Fruit fly (Drosophila melanogaster): ENCODE measurements around the gene ssp3.
A peak's percentile ranks its signal among the peaks of the same experiment; 100 is the strongest.

Gene ssp3

dm6 chr2L:18906615-18907014 lies 37.1 kb downstream of the ssp3 start:
- TF ChIP-seq Snoo (tag; optimal IDR thresholded peaks at IDR 0.05) (no peak), CG10348 (GFP tag; IDR thresholded peaks at IDR 0.05) (no peak), fd96Ca (GFP tag; IDR thresholded peaks at IDR 0.05) (no peak), CG17806 (tag; optimal IDR thresholded peaks at IDR 0.05) (peak; percentile 9), CG14655 (GFP tag; optimal IDR thresholded peaks at IDR 0.05) (peak; percentile 45)

- peak; percentile 44 for TF ChIP-seq Snoo (tag; optimal IDR thresholded peaks at IDR 0.05)
- TF ChIP-seq CG15710 (tag; optimal IDR thresholded peaks at IDR 0.05): no peak
Observed at dm6 chr2L:18900976-18901375, 42.8 kb downstream of the ssp3 start.

dm6 chr2L:18899862-18900261 lies 43.9 kb downstream of the ssp3 start:
- TF ChIP-seq CG14655 (GFP tag; optimal IDR thresholded peaks at IDR 0.05) (peak; percentile 46), Ets98B (GFP tag; IDR thresholded peaks at IDR 0.05) (0 out of 2 replicates have a peak, but pooled peaks have one; percentile 16), fd96Ca (GFP tag; IDR thresholded peaks at IDR 0.05) (0 out of 3 replicates have a peak, but pooled peaks have one; percentile 20), CG17806 (tag; optimal IDR thresholded peaks at IDR 0.05) (no peak), CG8159 (tag; optimal IDR thresholded peaks at IDR 0.05) (no peak), CG4496 (GFP tag; IDR thresholded peaks at IDR 0.05) (0 out of 3 replicates have a peak, but pooled peaks have one; percentile 7), Pif1A (GFP tag; optimal IDR thresholded peaks at IDR 0.05) (peak; percentile 14), CG8301 (tag; optimal IDR thresholded peaks at IDR 0.05) (peak; percentile 52)

- peak; percentile 58 for TF ChIP-seq CG8301 (tag; optimal IDR thresholded peaks at IDR 0.05)
- peak; percentile 61 for TF ChIP-seq CG14655 (GFP tag; optimal IDR thresholded peaks at IDR 0.05)
- TF ChIP-seq CG17806 (tag; optimal IDR thresholded peaks at IDR 0.05): peak; percentile 4
- no peak for TF ChIP-seq gl (tag; optimal IDR thresholded peaks at IDR 0.05)
- no peak for TF ChIP-seq CG34367 (tag; optimal IDR thresholded peaks at IDR 0.05)
- peak; percentile 55 for TF ChIP-seq Pif1A (GFP tag; optimal IDR thresholded peaks at IDR 0.05)
- TF ChIP-seq CG15710 (tag; optimal IDR thresholded peaks at IDR 0.05): no peak
- peak; percentile 31 for TF ChIP-seq CG9948 (tag; optimal IDR thresholded peaks at IDR 0.05)
- TF ChIP-seq CG13204 (GFP tag; optimal IDR thresholded peaks at IDR 0.05): no peak
- TF ChIP-seq CG10348 (GFP tag; IDR thresholded peaks at IDR 0.05): no peak
- TF ChIP-seq Pif1B (GFP tag; optimal IDR thresholded peaks at IDR 0.05): peak; percentile 38
- no peak for TF ChIP-seq rn (GFP tag; IDR thresholded peaks at IDR 0.05)
- TF ChIP-seq CG8159 (tag; optimal IDR thresholded peaks at IDR 0.05): no peak
Observed at dm6 chr2L:18899254-18899653, 44.5 kb downstream of the ssp3 start.

dm6 chr2L:18897992-18898391 lies 45.8 kb downstream of the ssp3 start:
- no peak for TF ChIP-seq CG8301 (tag; optimal IDR thresholded peaks at IDR 0.05)
- no peak for TF ChIP-seq gl (tag; optimal IDR thresholded peaks at IDR 0.05)
- TF ChIP-seq CG15710 (tag; optimal IDR thresholded peaks at IDR 0.05): no peak
- TF ChIP-seq D1 (tag; optimal IDR thresholded peaks at IDR 0.05): no peak
- no peak for TF ChIP-seq CG32121 (GFP tag; IDR thresholded peaks at IDR 0.05)
- TF ChIP-seq rn (GFP tag; IDR thresholded peaks at IDR 0.05): no peak
- TF ChIP-seq CG14655 (GFP tag; optimal IDR thresholded peaks at IDR 0.05): no peak
- TF ChIP-seq CG13204 (GFP tag; optimal IDR thresholded peaks at IDR 0.05): no peak
- no peak for TF ChIP-seq CG10348 (GFP tag; IDR thresholded peaks at IDR 0.05)

dm6 chr2L:18896818-18897578 lies 46.8 kb downstream of the ssp3 start:
- no peak for TF ChIP-seq CG8301 (tag; optimal IDR thresholded peaks at IDR 0.05)
- no peak for TF ChIP-seq Pif1B (GFP tag; optimal IDR thresholded peaks at IDR 0.05)
- no peak for TF ChIP-seq D1 (tag; optimal IDR thresholded peaks at IDR 0.05)
- TF ChIP-seq CG17806 (tag; optimal IDR thresholded peaks at IDR 0.05): no peak
- TF ChIP-seq CG15710 (tag; optimal IDR thresholded peaks at IDR 0.05): no peak
- TF ChIP-seq CG9948 (tag; optimal IDR thresholded peaks at IDR 0.05): no peak
- no peak for TF ChIP-seq Ets98B (GFP tag; IDR thresholded peaks at IDR 0.05)
- no peak for TF ChIP-seq EcR (GFP tag; optimal IDR thresholded peaks at IDR 0.05)
- TF ChIP-seq rn (GFP tag; IDR thresholded peaks at IDR 0.05): no peak
- no peak for TF ChIP-seq CG10348 (GFP tag; IDR thresholded peaks at IDR 0.05)
- no peak for TF ChIP-seq CG13204 (GFP tag; optimal IDR thresholded peaks at IDR 0.05)
- no peak for TF ChIP-seq CG4496 (GFP tag; IDR thresholded peaks at IDR 0.05)
- no peak for TF ChIP-seq CG14655 (GFP tag; optimal IDR thresholded peaks at IDR 0.05)
- no peak for TF ChIP-seq Pif1A (GFP tag; optimal IDR thresholded peaks at IDR 0.05)
- TF ChIP-seq CG34367 (tag; optimal IDR thresholded peaks at IDR 0.05): no peak

dm6 chr2L:18896371-18896770 lies 47.4 kb downstream of the ssp3 start:
- TF ChIP-seq CG12605 (GFP tag; IDR thresholded peaks at IDR 0.05) (no peak), gl (tag; optimal IDR thresholded peaks at IDR 0.05) (no peak), Pif1B (GFP tag; optimal IDR thresholded peaks at IDR 0.05) (no peak), CG17806 (tag; optimal IDR thresholded peaks at IDR 0.05) (no peak), EcR (GFP tag; optimal IDR thresholded peaks at IDR 0.05) (no peak), CG8159 (tag; optimal IDR thresholded peaks at IDR 0.05) (no peak), Snoo (tag; optimal IDR thresholded peaks at IDR 0.05) (no peak), CG9948 (tag; optimal IDR thresholded peaks at IDR 0.05) (no peak), CG4496 (GFP tag; IDR thresholded peaks at IDR 0.05) (no peak), CG34367 (tag; optimal IDR thresholded peaks at IDR 0.05) (no peak), CG14655 (GFP tag; optimal IDR thresholded peaks at IDR 0.05) (no peak), Ets98B (GFP tag; IDR thresholded peaks at IDR 0.05) (no peak)
